Worm (Caenorhabditis elegans) whole organism, mixed stage, embryonic: ENCODE results near the gene try-9.
A peak's percentile ranks its signal among the peaks of the same experiment; 100 is the strongest.

Source experiments
- M03D4.4 ChIP-seq: sonication (generic microtip); optimal IDR thresholded peaks from 2 replicates; lab custom pipeline; 2017; ENCODE audit warnings: mild to moderate bottlenecking, missing genetic modification characterization, missing compliant biosample characterization
- bed-3 ChIP-seq: fragments of 200-800 bp; sonication (Bioruptor generic); optimal IDR thresholded peaks from 3 replicates; lab custom pipeline; 2018; ENCODE audit warnings: mild to moderate bottlenecking, missing genetic modification characterization, moderate library complexity, missing compliant biosample characterization
- blmp-1 ChIP-seq: fragments of 150-350 bp; optimal IDR thresholded peaks from 2 replicates; lab custom pipeline; 2014; ENCODE audit warnings: missing biosample characterization, missing genetic modification characterization
- ceh-39 ChIP-seq: fragments of 150-350 bp; optimal IDR thresholded peaks from 2 replicates; lab custom pipeline; 2014; ENCODE audit warnings: missing biosample characterization, missing genetic modification characterization
- ceh-43 ChIP-seq: fragments of 200-800 bp; sonication (Bioruptor generic); optimal IDR thresholded peaks from 2 replicates; lab custom pipeline; 2018; ENCODE audit warnings: mild to moderate bottlenecking, missing genetic modification characterization, moderate library complexity, missing compliant biosample characterization
- ceh-83 ChIP-seq: fragments of 200-800 bp; sonication (Bioruptor generic); optimal IDR thresholded peaks from 2 replicates; lab custom pipeline; 2018; ENCODE audit warnings: mild to moderate bottlenecking, missing genetic modification characterization, missing compliant biosample characterization
- cnd-1 ChIP-seq: fragments of 200-800 bp; sonication (Bioruptor generic); optimal IDR thresholded peaks from 2 replicates; lab custom pipeline; 2018; ENCODE audit warnings: mild to moderate bottlenecking, missing genetic modification characterization, missing compliant biosample characterization
- drap-1 ChIP-seq: fragments of 200-800 bp; sonication (Bioruptor generic); optimal IDR thresholded peaks from 3 replicates; lab custom pipeline; 2018; ENCODE audit warnings: mild to moderate bottlenecking, missing genetic modification characterization, missing compliant biosample characterization
- flh-1 ChIP-seq: fragments of 200-800 bp; sonication (Bioruptor generic); optimal IDR thresholded peaks from 2 replicates; lab custom pipeline; 2018; ENCODE audit warnings: mild to moderate bottlenecking, missing genetic modification characterization, moderate library complexity, missing compliant biosample characterization
- ham-2 ChIP-seq: fragments of 200-800 bp; sonication (Bioruptor generic); optimal IDR thresholded peaks from 2 replicates; lab custom pipeline; 2018; ENCODE audit warnings: mild to moderate bottlenecking, missing genetic modification characterization, missing compliant biosample characterization
- hlh-1 ChIP-seq: fragments of 150-350 bp; optimal IDR thresholded peaks from 2 replicates; lab custom pipeline; 2014; ENCODE audit warnings: missing biosample characterization, missing genetic modification reagents, missing genetic modification characterization
- lin-13 ChIP-seq: fragments of 150-350 bp; optimal IDR thresholded peaks from 2 replicates; lab custom pipeline; 2014; ENCODE audit warnings: missing biosample characterization, missing genetic modification characterization
- lin-32 ChIP-seq: fragments of 200-800 bp; sonication (Bioruptor generic); optimal IDR thresholded peaks from 2 replicates; lab custom pipeline; 2018; ENCODE audit warnings: mild to moderate bottlenecking, missing genetic modification characterization, missing compliant biosample characterization
- lsy-2 ChIP-seq: fragments of 150-350 bp; optimal IDR thresholded peaks from 2 replicates; lab custom pipeline; 2014; ENCODE audit warnings: missing biosample characterization, missing genetic modification characterization
- mab-5 ChIP-seq: fragments of 150-350 bp; optimal IDR thresholded peaks from 2 replicates; lab custom pipeline; 2014; ENCODE audit warnings: missing biosample characterization, missing genetic modification characterization
- mep-1 ChIP-seq: fragments of 150-350 bp; optimal IDR thresholded peaks from 2 replicates; lab custom pipeline; 2017; ENCODE audit warnings: missing biosample characterization, missing genetic modification reagents, missing genetic modification characterization, inconsistent platforms
- mls-2 ChIP-seq: sonication (generic microtip); optimal IDR thresholded peaks from 2 replicates; lab custom pipeline; 2016; ENCODE audit warnings: mild to moderate bottlenecking, missing genetic modification characterization, moderate library complexity, missing compliant biosample characterization
- nhr-12 ChIP-seq: fragments of 150-350 bp; optimal IDR thresholded peaks from 2 replicates; lab custom pipeline; 2014; ENCODE audit warnings: missing biosample characterization, missing genetic modification characterization
- nhr-2 ChIP-seq: fragments of 150-350 bp; optimal IDR thresholded peaks from 2 replicates; lab custom pipeline; 2014; ENCODE audit warnings: missing biosample characterization, missing genetic modification characterization
- nhr-237 ChIP-seq: fragments of 150-350 bp; optimal IDR thresholded peaks from 2 replicates; lab custom pipeline; 2014; ENCODE audit warnings: missing biosample characterization, missing genetic modification characterization
- nhr-28 ChIP-seq: fragments of 150-350 bp; optimal IDR thresholded peaks from 2 replicates; lab custom pipeline; 2014; ENCODE audit warnings: missing biosample characterization, missing genetic modification characterization
- nhr-76 ChIP-seq: sonication (generic microtip); optimal IDR thresholded peaks from 2 replicates; lab custom pipeline; 2017; ENCODE audit warnings: missing biosample characterization, missing genetic modification characterization
- pha-4 ChIP-seq: fragments of 150-350 bp; optimal IDR thresholded peaks from 2 replicates; lab custom pipeline; 2018; ENCODE audit warnings: missing biosample characterization, missing genetic modification reagents, missing genetic modification characterization
- sem-2 ChIP-seq: fragments of 200-800 bp; sonication (Bioruptor generic); optimal IDR thresholded peaks from 2 replicates; lab custom pipeline; 2018; ENCODE audit warnings: mild to moderate bottlenecking, missing genetic modification characterization, missing compliant biosample characterization
- snpc-4 ChIP-seq: fragments of 150-350 bp; optimal IDR thresholded peaks from 2 replicates; lab custom pipeline; 2014; ENCODE audit warnings: missing biosample characterization, missing genetic modification characterization
- sptf-1 ChIP-seq: sonication (generic microtip); optimal IDR thresholded peaks from 2 replicates; lab custom pipeline; 2017; ENCODE audit warnings: mild to moderate bottlenecking, missing genetic modification characterization, moderate library complexity, missing compliant biosample characterization
- tbx-8 ChIP-seq: fragments of 200-800 bp; sonication (Bioruptor generic); optimal IDR thresholded peaks from 2 replicates; lab custom pipeline; 2018; ENCODE audit warnings: mild to moderate bottlenecking, missing genetic modification characterization, moderate library complexity, missing compliant biosample characterization
- unc-120 ChIP-seq: sonication (generic microtip); optimal IDR thresholded peaks from 2 replicates; lab custom pipeline; 2017; ENCODE audit warnings: missing genetic modification characterization, missing compliant biosample characterization; ENCODE audit not compliant: poor library complexity, severe bottlenecking
- unc-39 ChIP-seq: fragments of 150-350 bp; optimal IDR thresholded peaks from 2 replicates; lab custom pipeline; 2014; ENCODE audit warnings: missing biosample characterization, missing genetic modification characterization
- unc-62 ChIP-seq: fragments of 150-350 bp; optimal IDR thresholded peaks from 2 replicates; lab custom pipeline; 2014; ENCODE audit warnings: missing biosample characterization, missing genetic modification reagents, missing genetic modification characterization
- zip-8 ChIP-seq: fragments of 150-350 bp; optimal IDR thresholded peaks from 2 replicates; lab custom pipeline; 2014; ENCODE audit warnings: missing biosample characterization, missing genetic modification characterization
- ztf-11 ChIP-seq: fragments of 150-350 bp; optimal IDR thresholded peaks from 2 replicates; lab custom pipeline; 2014; ENCODE audit warnings: missing biosample characterization, missing genetic modification characterization

The try-9 gene

DNA sequence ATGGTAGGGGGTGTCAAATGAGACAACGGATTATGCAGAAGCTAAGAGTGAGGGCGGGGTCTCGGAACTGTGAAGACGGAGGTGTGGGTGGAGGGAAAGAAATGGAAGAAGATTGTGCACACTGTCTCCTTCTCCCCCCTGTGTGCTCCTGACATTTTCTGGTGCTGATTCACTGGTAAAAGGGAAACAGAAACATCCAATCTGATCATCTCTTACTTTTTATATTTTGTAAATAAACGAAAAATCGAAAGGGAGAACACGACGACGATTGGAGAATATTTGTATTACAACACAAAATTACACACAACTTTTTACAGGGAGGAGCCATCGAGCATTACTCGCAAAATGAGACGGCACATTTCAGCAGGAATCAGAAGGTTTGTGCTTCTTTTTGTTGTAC lies 15.3 kb downstream of the try-9 start, which contains the start of gene fkh-6:
fkh-6 (minus strand) TSS at position 101 of the 400 bp plus-strand sequence.
- TF ChIP-seq lsy-2: no peak
- TF ChIP-seq nhr-76 (tag; lab: Kevin White, UChicago): no peak
- TF ChIP-seq flh-1 (GFP tag; lab: Kevin White, UChicago): no peak
- no peak for TF ChIP-seq hlh-1 (tag; lab: Kevin White, UChicago)
- no peak for TF ChIP-seq ceh-83 (GFP tag; lab: Kevin White, UChicago)
- TF ChIP-seq unc-62: no peak
- TF ChIP-seq mep-1: no peak
- no peak for TF ChIP-seq ceh-43
- TF ChIP-seq bed-3: no peak
- no peak for TF ChIP-seq unc-39 (tag; lab: Kevin White, UChicago)
- no peak for TF ChIP-seq drap-1
- TF ChIP-seq ztf-11 (tag; lab: Kevin White, UChicago): no peak
- no peak for TF ChIP-seq nhr-28

DNA sequence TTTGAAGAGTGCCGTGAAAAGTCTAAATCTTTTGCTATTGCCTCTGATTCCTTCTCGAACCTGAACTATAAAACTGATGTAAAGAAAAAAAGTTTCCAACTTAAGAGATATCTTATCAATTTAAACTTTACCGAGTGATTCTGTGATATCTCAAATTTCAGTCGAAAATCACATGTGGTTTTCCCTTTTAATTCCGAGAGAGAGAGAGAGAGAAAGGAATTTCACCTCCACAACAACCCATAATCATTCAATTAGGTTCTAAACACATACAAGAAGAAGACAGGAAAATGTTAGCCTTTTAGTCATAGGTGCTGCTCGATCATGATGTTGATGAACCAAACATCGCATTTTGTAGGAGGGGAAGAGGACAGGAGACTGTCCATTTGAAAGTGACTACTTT lies 23.0 kb downstream of the try-9 start:
- TF ChIP-seq mab-5 (tag; lab: Kevin White, UChicago) (no peak), blmp-1 (tag; lab: Kevin White, UChicago) (no peak), ham-2 (GFP tag; lab: Kevin White, UChicago) (no peak), nhr-237 (tag; lab: Kevin White, UChicago) (no peak), unc-62 (no peak)

DNA sequence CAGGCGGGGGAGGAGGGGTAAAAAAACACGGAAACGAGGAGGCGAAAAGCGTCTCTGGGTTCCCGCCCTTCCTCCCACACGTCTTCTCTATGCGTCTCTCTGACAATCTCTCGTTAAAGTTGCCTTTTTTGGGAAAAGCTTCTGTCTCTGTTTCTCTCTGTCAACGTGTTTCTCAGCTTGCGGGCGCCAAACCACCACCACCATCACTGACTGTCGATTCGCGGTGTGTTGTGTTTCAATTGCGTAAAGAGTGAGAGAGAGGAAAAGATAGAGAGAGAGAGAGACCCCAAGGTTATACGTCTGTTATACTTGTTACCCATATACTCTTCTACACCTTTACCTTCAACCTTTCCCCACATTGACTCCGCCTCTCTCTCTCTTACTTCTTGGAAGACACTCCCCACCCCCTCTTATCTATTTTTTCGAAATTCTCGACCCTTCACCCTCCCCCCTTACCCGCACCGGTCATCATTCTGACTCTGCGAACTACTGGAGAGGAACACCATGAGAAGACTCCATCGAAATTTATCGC lies 24.6 kb downstream of the try-9 start, which contains the start of gene mlt-7:
mlt-7 (plus strand) TSS at position 482 of the 532 bp plus-strand sequence.
- TF ChIP-seq blmp-1 (tag; lab: Kevin White, UChicago): no peak
- TF ChIP-seq ceh-39 (tag; lab: Kevin White, UChicago): no peak
- TF ChIP-seq mls-2: no peak
- no peak for TF ChIP-seq ceh-83 (GFP tag; lab: Kevin White, UChicago)
- no peak for TF ChIP-seq cnd-1 (tag; lab: Kevin White, UChicago)
- TF ChIP-seq lsy-2: no peak
- no peak for TF ChIP-seq M03D4.4 (tag; lab: Kevin White, UChicago)
- no peak for TF ChIP-seq snpc-4 (tag; lab: Kevin White, UChicago)
- no peak for TF ChIP-seq flh-1 (GFP tag; lab: Kevin White, UChicago)
- no peak for TF ChIP-seq hlh-1 (tag; lab: Kevin White, UChicago)
- TF ChIP-seq ham-2 (GFP tag; lab: Kevin White, UChicago): no peak
- TF ChIP-seq mab-5 (tag; lab: Kevin White, UChicago): no peak
- no peak for TF ChIP-seq nhr-76 (tag; lab: Kevin White, UChicago)
- TF ChIP-seq bed-3: no peak
- TF ChIP-seq zip-8 (tag; lab: Kevin White, UChicago): no peak
- no peak for TF ChIP-seq nhr-12 (tag; lab: Kevin White, UChicago)
- TF ChIP-seq unc-62: no peak
- TF ChIP-seq ztf-11 (tag; lab: Kevin White, UChicago): no peak
- TF ChIP-seq mep-1: no peak
- TF ChIP-seq lin-13 (tag; lab: Kevin White, UChicago): no peak

DNA sequence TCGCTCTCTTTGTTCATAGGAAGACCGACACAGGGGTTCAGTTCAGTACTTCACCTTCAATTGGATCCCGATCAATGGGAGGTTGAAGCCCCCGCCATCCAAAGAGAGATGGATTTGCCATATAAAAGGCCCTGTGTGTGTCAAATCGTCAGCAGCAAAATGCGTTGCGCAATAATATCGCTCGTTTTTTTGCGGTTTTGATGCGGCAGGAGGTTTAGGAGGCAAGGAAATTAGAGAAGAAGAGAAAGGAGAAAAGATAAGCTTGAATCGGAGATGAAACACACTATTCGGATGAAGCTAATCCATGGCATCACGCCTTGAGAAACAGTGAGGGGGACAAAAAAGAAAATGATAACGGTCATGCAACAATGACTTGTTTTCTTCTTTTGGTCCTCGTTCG lies 26.4 kb downstream of the try-9 start:
- TF ChIP-seq sptf-1 (tag; lab: Kevin White, UChicago): no peak
- TF ChIP-seq blmp-1 (tag; lab: Kevin White, UChicago): no peak
- peak; percentile 15 for TF ChIP-seq ham-2 (GFP tag; lab: Kevin White, UChicago)
- no peak for TF ChIP-seq unc-120 (tag; lab: Kevin White, UChicago)
- TF ChIP-seq zip-8 (tag; lab: Kevin White, UChicago): peak; percentile 69
- TF ChIP-seq lin-13 (tag; lab: Kevin White, UChicago): no peak

DNA sequence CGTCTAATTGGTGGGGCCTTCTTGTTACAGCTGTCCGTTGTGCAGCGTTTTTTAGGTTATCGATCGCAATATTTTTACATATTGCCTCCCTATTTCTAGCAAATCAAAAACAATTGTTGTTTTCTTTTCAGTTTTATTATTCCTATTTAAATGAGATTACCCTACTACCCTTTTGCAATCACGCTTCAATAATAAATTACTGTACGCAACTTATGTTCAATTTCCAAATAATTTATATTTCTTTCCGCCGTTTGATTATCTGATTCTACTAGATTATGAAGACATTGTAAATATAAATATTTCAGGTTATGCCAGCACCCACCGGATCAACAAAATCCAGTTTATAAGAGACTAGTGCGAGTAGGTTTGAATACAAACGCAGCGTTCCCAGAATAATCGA lies 37.3 kb downstream of the try-9 start, which contains the start of gene ZK430.5:
ZK430.5 (plus strand) TSS at position 301 of the 400 bp plus-strand sequence.
- TF ChIP-seq pha-4 (no peak), mls-2 (no peak), unc-39 (tag; lab: Kevin White, UChicago) (no peak), blmp-1 (tag; lab: Kevin White, UChicago) (no peak), cnd-1 (tag; lab: Kevin White, UChicago) (no peak), flh-1 (GFP tag; lab: Kevin White, UChicago) (no peak), tbx-8 (GFP tag; lab: Kevin White, UChicago) (no peak), unc-62 (no peak), lin-32 (GFP tag; lab: Kevin White, UChicago) (no peak), ceh-39 (tag; lab: Kevin White, UChicago) (no peak), nhr-2 (no peak), hlh-1 (tag; lab: Kevin White, UChicago) (no peak), zip-8 (tag; lab: Kevin White, UChicago) (no peak), sem-2 (GFP tag; lab: Kevin White, UChicago) (no peak), nhr-237 (tag; lab: Kevin White, UChicago) (no peak), ztf-11 (tag; lab: Kevin White, UChicago) (no peak), nhr-76 (tag; lab: Kevin White, UChicago) (no peak), bed-3 (no peak)
